Fruit fly (Drosophila melanogaster) whole organism, embryonic: ENCODE results near the gene CG44000.

Experiments used
- Atf6 ChIP-seq: fragments of 200-800 bp; sonication (Bioruptor generic); IDR thresholded peaks from 2 replicates; pipeline ENCODE4 v1.3.6; 2022; ENCODE audit warnings: missing biosample characterization, missing genetic modification characterization
- B-H2 ChIP-seq: fragments of 200-800 bp; sonication (Bioruptor generic); optimal IDR thresholded peaks from 2 replicates; lab custom pipeline; 2018; ENCODE audit warnings: missing biosample characterization, mild to moderate bottlenecking, missing genetic modification characterization
- BtbVII ChIP-seq: fragments of 200-800 bp; sonication (Bioruptor generic); optimal IDR thresholded peaks from 3 replicates; lab custom pipeline; 2017; ENCODE audit warnings: missing biosample characterization, mild to moderate bottlenecking, missing genetic modification characterization
- CG1024 ChIP-seq: fragments of 200-800 bp; sonication (Bioruptor generic); IDR thresholded peaks from 2 replicates; pipeline ENCODE4 v1.3.6; 2022; ENCODE audit warnings: missing biosample characterization, missing genetic modification characterization
- CG10274 ChIP-seq: fragments of 200-800 bp; sonication (Bioruptor generic); optimal IDR thresholded peaks from 3 replicates; lab custom pipeline; 2017; ENCODE audit warnings: missing biosample characterization, mild to moderate bottlenecking, missing genetic modification characterization
- CG11085 ChIP-seq: fragments of 200-800 bp; sonication (Bioruptor generic); IDR thresholded peaks from 2 replicates; pipeline ENCODE4 v1.3.6; 2022; ENCODE audit warnings: missing biosample characterization, missing genetic modification characterization
- CG12155 ChIP-seq: fragments of 200-800 bp; sonication (Bioruptor generic); optimal IDR thresholded peaks from 3 replicates; lab custom pipeline; 2016; ENCODE audit warnings: missing biosample characterization, missing genetic modification characterization
- CG13296 ChIP-seq: fragments of 200-800 bp; sonication (Bioruptor generic); optimal IDR thresholded peaks from 3 replicates; lab custom pipeline; 2018; ENCODE audit warnings: missing biosample characterization, mild to moderate bottlenecking, missing genetic modification characterization
- CG14014 ChIP-seq: fragments of 200-800 bp; sonication (Bioruptor generic); IDR thresholded peaks from 2 replicates; pipeline ENCODE4 v1.3.6; 2022; ENCODE audit warnings: missing biosample characterization, missing genetic modification characterization
- CG14441 ChIP-seq: fragments of 200-800 bp; sonication (Bioruptor generic); IDR thresholded peaks from 2 replicates; pipeline ENCODE4 v1.3.6; 2022; ENCODE audit warnings: missing biosample characterization, missing genetic modification characterization
- CG16779 ChIP-seq: fragments of 200-800 bp; sonication (Bioruptor generic); IDR thresholded peaks from 2 replicates; pipeline ENCODE4 v1.3.6; 2022; ENCODE audit warnings: missing biosample characterization, missing genetic modification characterization
- CG16815 ChIP-seq: fragments of 200-800 bp; sonication (Bioruptor generic); optimal IDR thresholded peaks from 3 replicates; lab custom pipeline; 2017; ENCODE audit warnings: missing biosample characterization, mild to moderate bottlenecking, missing genetic modification characterization
- CG17385 ChIP-seq: fragments of 200-800 bp; sonication (Bioruptor generic); optimal IDR thresholded peaks from 3 replicates; lab custom pipeline; 2018; ENCODE audit warnings: missing biosample characterization, mild to moderate bottlenecking, missing genetic modification characterization
- CG17568 ChIP-seq: fragments of 200-800 bp; sonication (Bioruptor generic); optimal IDR thresholded peaks from 2 replicates; lab custom pipeline; 2018; ENCODE audit warnings: missing biosample characterization, mild to moderate bottlenecking, missing genetic modification characterization, moderate library complexity
- CG17912 ChIP-seq: fragments of 200-800 bp; sonication (Bioruptor generic); optimal IDR thresholded peaks from 2 replicates; lab custom pipeline; 2018; ENCODE audit warnings: missing biosample characterization, mild to moderate bottlenecking, missing genetic modification characterization
- CG34376 ChIP-seq: fragments of 200-800 bp; sonication (Bioruptor generic); optimal IDR thresholded peaks from 2 replicates; lab custom pipeline; 2018; ENCODE audit warnings: missing biosample characterization, mild to moderate bottlenecking, missing genetic modification characterization
- CG4360 ChIP-seq: fragments of 200-800 bp; sonication (Bioruptor generic); IDR thresholded peaks from 2 replicates; pipeline ENCODE4 v1.3.6; 2022; ENCODE audit warnings: missing biosample characterization, missing genetic modification characterization
- CG7556 ChIP-seq: fragments of 200-800 bp; sonication (Bioruptor generic); optimal IDR thresholded peaks from 2 replicates; lab custom pipeline; 2017; ENCODE audit warnings: missing biosample characterization, mild to moderate bottlenecking, missing genetic modification characterization
- CG8290 ChIP-seq, 3 experiments: fragments of 200-800 bp; sonication (Bioruptor generic); optimal IDR thresholded peaks; 2 replicates each; lab custom pipeline; 2016 to 2019; ENCODE audit warnings: missing biosample characterization in 3 of 3, missing genetic modification characterization in 3 of 3, mild to moderate bottlenecking in 2 of 3, moderate library complexity in 1 of 3
- CG8359 ChIP-seq: fragments of 200-800 bp; sonication (Bioruptor generic); optimal IDR thresholded peaks from 2 replicates; lab custom pipeline; 2017; ENCODE audit warnings: missing biosample characterization, mild to moderate bottlenecking, missing genetic modification characterization, borderline replicate concordance
- CTCF ChIP-seq: fragments of 200-800 bp; sonication (Bioruptor generic); optimal IDR thresholded peaks from 2 replicates; lab custom pipeline; 2017; ENCODE audit warnings: missing biosample characterization, mild to moderate bottlenecking, missing genetic modification characterization, moderate library complexity
- Hmr ChIP-seq: fragments of 200-800 bp; sonication (Bioruptor generic); optimal IDR thresholded peaks from 3 replicates; lab custom pipeline; 2017; ENCODE audit warnings: mild to moderate bottlenecking, missing biosample characterization, missing genetic modification reagents, missing genetic modification characterization
- Hr78 ChIP-seq, 2 experiments: fragments of 200-800 bp in 1 of 2; fragments of >200 bp in 1 of 2; sonication (Bioruptor generic) in 1 of 2; optimal IDR thresholded peaks; 2 replicates each; lab custom pipeline; 2017 to 2019; ENCODE audit warnings: missing biosample characterization in 2 of 2, missing genetic modification characterization in 2 of 2, mild to moderate bottlenecking in 1 of 2, moderate library complexity in 1 of 2
- Med ChIP-seq: fragments of 200-800 bp; sonication (Bioruptor generic); peaks from one replicate; lab custom pipeline; 2016; ENCODE audit warnings: missing biosample characterization, missing genetic modification characterization, mild to moderate bottlenecking, inconsistent platforms, moderate library complexity
- Nf-YC ChIP-seq: fragments of 200-800 bp; optimal IDR thresholded peaks from 3 replicates; lab custom pipeline; 2019; ENCODE audit warnings: missing biosample characterization, mild to moderate bottlenecking, missing genetic modification characterization, moderate library complexity
- Oaz ChIP-seq: fragments of 200-800 bp; sonication (Bioruptor generic); IDR thresholded peaks from 2 replicates; pipeline ENCODE4 v1.3.6; 2022; ENCODE audit warnings: missing biosample characterization, missing genetic modification characterization
- Optix ChIP-seq: fragments of 200-800 bp; sonication (Bioruptor generic); IDR thresholded peaks from 3 replicates; pipeline ENCODE4 v1.3.6; 2022; ENCODE audit warnings: missing biosample characterization, missing genetic modification characterization
- Ravus ChIP-seq: fragments of 200-800 bp; sonication (Bioruptor generic); IDR thresholded peaks from 2 replicates; pipeline ENCODE4 v1.3.6; 2022; ENCODE audit warnings: missing biosample characterization, missing genetic modification characterization
- Scr ChIP-seq: fragments of 200-800 bp; sonication (Bioruptor generic); IDR thresholded peaks from 2 replicates; pipeline ENCODE4 v1.3.6; 2022; ENCODE audit warnings: missing biosample characterization, missing genetic modification characterization; ENCODE audit not compliant: partially characterized antibody
- Sox102F ChIP-seq: fragments of 200-800 bp; sonication (Bioruptor generic); optimal IDR thresholded peaks from 2 replicates; lab custom pipeline; 2018; ENCODE audit warnings: missing biosample characterization, mild to moderate bottlenecking, missing genetic modification characterization, moderate library complexity
- Tbp ChIP-seq: fragments of >200 bp; optimal IDR thresholded peaks from 2 replicates; lab custom pipeline; 2018; ENCODE audit warnings: missing biosample characterization, missing genetic modification characterization
- Usf ChIP-seq: fragments of 200-800 bp; sonication (Bioruptor generic); optimal IDR thresholded peaks from 2 replicates; lab custom pipeline; 2017; ENCODE audit warnings: missing genotype, missing biosample characterization, missing genetic modification characterization
- ash1 ChIP-seq: fragments of 200-800 bp; sonication (Bioruptor generic); optimal IDR thresholded peaks from 2 replicates; lab custom pipeline; 2018; ENCODE audit warnings: missing biosample characterization, mild to moderate bottlenecking, missing genetic modification characterization
- bcd ChIP-seq: fragments of 200-800 bp; sonication (Bioruptor generic); optimal IDR thresholded peaks from 2 replicates; lab custom pipeline; 2017; ENCODE audit warnings: missing biosample characterization, mild to moderate bottlenecking, missing genetic modification characterization
- cg ChIP-seq: fragments of 200-800 bp; sonication (Bioruptor generic); optimal IDR thresholded peaks from 3 replicates; lab custom pipeline; 2019; ENCODE audit warnings: missing biosample characterization, mild to moderate bottlenecking, missing genetic modification characterization, moderate library complexity
- crc ChIP-seq: fragments of 200-800 bp; sonication (Bioruptor generic); optimal IDR thresholded peaks from 2 replicates; lab custom pipeline; 2016; ENCODE audit warnings: missing biosample characterization, missing genetic modification characterization
- da ChIP-seq: fragments of 200-800 bp; sonication (Bioruptor generic); optimal IDR thresholded peaks from 2 replicates; lab custom pipeline; 2016; ENCODE audit warnings: missing biosample characterization, missing genetic modification characterization
- gt ChIP-seq: fragments of 200-800 bp; sonication (Bioruptor generic); IDR thresholded peaks from 2 replicates; pipeline ENCODE4 v1.3.6; 2022; ENCODE audit warnings: missing biosample characterization, missing genetic modification characterization
- hbn ChIP-seq: fragments of 200-800 bp; sonication (Bioruptor generic); IDR thresholded peaks from 2 replicates; pipeline ENCODE4 v1.3.6; 2022; ENCODE audit warnings: missing biosample characterization, missing genetic modification characterization; ENCODE audit not compliant: partially characterized antibody
- knrl ChIP-seq: fragments of 200-800 bp; sonication (Bioruptor generic); IDR thresholded peaks from 3 replicates; pipeline ENCODE4 v1.3.6; 2022; ENCODE audit warnings: missing biosample characterization, missing genetic modification characterization; ENCODE audit not compliant: partially characterized antibody
- pan ChIP-seq, 4 experiments: fragments of >200 bp in 3 of 4; fragments of 200-800 bp in 1 of 4; sonication (Bioruptor generic) in 1 of 4; optimal IDR thresholded peaks in 3 of 4; IDR thresholded peaks in 1 of 4; 2 replicates each; pipeline versions ENCODE4 v1.3.6 to Lab custom; 2017 to 2022; ENCODE audit warnings: missing biosample characterization in 2 of 4, missing genetic modification characterization in 2 of 4, mixed read lengths in 1 of 4
- psq ChIP-seq: fragments of 200-800 bp; sonication (Bioruptor generic); optimal IDR thresholded peaks from 2 replicates; lab custom pipeline; 2017; ENCODE audit warnings: missing biosample characterization, missing genetic modification characterization
- schlank ChIP-seq: fragments of 200-800 bp; sonication (Bioruptor generic); optimal IDR thresholded peaks from 2 replicates; lab custom pipeline; 2018; ENCODE audit warnings: missing biosample characterization, mild to moderate bottlenecking, missing genetic modification characterization
- sima ChIP-seq: fragments of 200-800 bp; sonication (Bioruptor generic); optimal IDR thresholded peaks from 2 replicates; lab custom pipeline; 2016; ENCODE audit warnings: missing biosample characterization, missing genetic modification characterization
- slbo ChIP-seq: fragments of 200-800 bp; sonication (Bioruptor generic); IDR thresholded peaks from 2 replicates; pipeline ENCODE4 v1.3.6; 2022; ENCODE audit warnings: missing biosample characterization, missing genetic modification characterization
- sna ChIP-seq: fragments of 200-800 bp; sonication (Bioruptor generic); IDR thresholded peaks from 2 replicates; pipeline ENCODE4 v1.3.6; 2022; ENCODE audit warnings: missing biosample characterization, missing genetic modification characterization; ENCODE audit not compliant: partially characterized antibody
- zen2 ChIP-seq: fragments of 200-800 bp; sonication (Bioruptor generic); IDR thresholded peaks from 3 replicates; pipeline ENCODE4 v1.3.6; 2022; ENCODE audit warnings: missing biosample characterization, missing genetic modification characterization; ENCODE audit not compliant: partially characterized antibody

Gene CG44000

dm6 chr2L:5085561-5085960 lies 42.5 kb downstream of the CG44000 start (continued):
- no peak for TF ChIP-seq Hr78 (GFP tag; optimal IDR thresholded peaks at IDR 0.05; lab: Kevin White, UChicago)
- TF ChIP-seq CG17912 = no peak
- TF ChIP-seq Hmr (GFP tag; lab: Kevin White, UChicago) = peak; percentile 37
- TF ChIP-seq CG8359 (GFP tag; lab: Kevin White, UChicago) = no peak
- TF ChIP-seq BtbVII (GFP tag; lab: Kevin White, UChicago) = no peak
- TF ChIP-seq CG34376 (GFP tag; lab: Kevin White, UChicago) = no peak
- no peak for TF ChIP-seq CG14014 (GFP tag; lab: Robert Waterston, UW)
- TF ChIP-seq knrl = no peak
- peak; percentile 23 for TF ChIP-seq Med (GFP tag; lab: Kevin White, UChicago)

dm6 chr2L:5086905-5087522 lies 43.9 kb downstream of the CG44000 start:
- TF ChIP-seq sna (GFP tag; lab: Robert Waterston, UW) (no peak), crc (peak; percentile 43), Oaz (no peak), CG16779 (GFP tag; lab: Robert Waterston, UW) (no peak), CG14441 (peak; percentile 68), cg (no peak), CG11085 (GFP tag; lab: Robert Waterston, UW) (0 out of 2 replicates have a peak, but pooled peaks have one; percentile 7), slbo (GFP tag; lab: Robert Waterston, UW) (peak; percentile 63; the same call in 1 of the 2 replicates), CG17568 (GFP tag; lab: Kevin White, UChicago) (peak; percentile 47), Usf (GFP tag; lab: Kevin White, UChicago) (peak; percentile 39), CG1024 (GFP tag; lab: Robert Waterston, UW) (no peak), zen2 (no peak), schlank (tag; lab: Kevin White, UChicago) (peak; percentile 36), BtbVII (GFP tag; lab: Kevin White, UChicago) (peak; percentile 70), hbn (no peak), Ravus (GFP tag; lab: Robert Waterston, UW) (peak; percentile 21), bcd (GFP tag; lab: Kevin White, UChicago) (peak; percentile 72), CG10274 (GFP tag; lab: Kevin White, UChicago) (peak; percentile 96), CG7556 (peak; percentile 90), Sox102F (peak; percentile 88), Tbp (GFP tag; lab: Kevin White, UChicago) (no peak), ash1 (GFP tag; lab: Kevin White, UChicago) (no peak), CG8290 (GFP tag; optimal IDR thresholded peaks at IDR 0.05; lab: Kevin White, UChicago) (peak; percentile 40), CG8290 (tag; optimal IDR thresholded peaks at IDR 0.05; lab: Kevin White, UChicago) (peak in 1 of 2 experiments; percentile 50), CG12155 (GFP tag; lab: Kevin White, UChicago) (peak; percentile 53), CG4360 (0 out of 2 replicates have a peak, but pooled peaks have one; percentile 19), sima (GFP tag; lab: Kevin White, UChicago) (peak; percentile 26), Nf-YC (tag; lab: Kevin White, UChicago) (peak; percentile 67), CG16815 (peak; percentile 52), psq (GFP tag; lab: Kevin White, UChicago) (peak; percentile 26), pan (optimal IDR thresholded peaks at IDR 0.05; lab: Kevin White, UChicago) (no peak), pan (GFP tag; optimal IDR thresholded peaks at IDR 0.05 in 1 of 2, IDR thresholded peaks at IDR 0.05 in 1 of 2) (peak in 1 of 2 experiments; percentile 59), Atf6 (peak; percentile 76; the same call in 1 of the 2 replicates), Scr (no peak), B-H2 (GFP tag; lab: Kevin White, UChicago) (no peak), da (GFP tag; lab: Kevin White, UChicago) (peak; percentile 42), gt (GFP tag; lab: Robert Waterston, UW) (no peak), CG13296 (GFP tag; lab: Kevin White, UChicago) (peak; percentile 85), CG17385 (GFP tag; lab: Kevin White, UChicago) (peak; percentile 80), Optix (GFP tag; lab: Robert Waterston, UW) (no peak), CTCF (peak; percentile 34)
